Fruit fly (Drosophila melanogaster) whole organism, embryonic: ENCODE measurements around the gene bys.

Experiments used
- Awh ChIP-seq: fragments of 200-800 bp; sonication (Bioruptor generic); IDR thresholded peaks from 2 replicates; pipeline ENCODE4, ENCODE4 v1.3.6; 2022; ENCODE audit warnings: missing biosample characterization, missing genetic modification characterization
- B-H2 ChIP-seq: fragments of 200-800 bp; sonication (Bioruptor generic); optimal IDR thresholded peaks from 2 replicates; lab custom pipeline; 2018; ENCODE audit warnings: missing biosample characterization, mild to moderate bottlenecking, missing genetic modification characterization
- Bdp1 ChIP-seq: fragments of 200-800 bp; sonication (Bioruptor generic); optimal IDR thresholded peaks from 3 replicates; lab custom pipeline; 2016; ENCODE audit warnings: missing biosample characterization, missing genetic modification characterization
- CG10366 ChIP-seq: fragments of 200-800 bp; sonication (Bioruptor generic); IDR thresholded peaks from 2 replicates; pipeline ENCODE4 v1.3.6; 2022; ENCODE audit warnings: missing biosample characterization, missing genetic modification characterization
- CG11093 ChIP-seq: fragments of 200-800 bp; sonication (Bioruptor generic); IDR thresholded peaks from 3 replicates; pipeline ENCODE4 v1.3.6; 2022; ENCODE audit warnings: missing biosample characterization, missing genetic modification characterization
- CG11456 ChIP-seq: fragments of 200-800 bp; sonication (Bioruptor generic); IDR thresholded peaks from 3 replicates; pipeline ENCODE4 v1.3.6; 2022; ENCODE audit warnings: missing biosample characterization, missing genetic modification characterization
- CG13123 ChIP-seq: fragments of 200-800 bp; sonication (Bioruptor generic); optimal IDR thresholded peaks from 2 replicates; lab custom pipeline; 2016; ENCODE audit warnings: missing biosample characterization, missing genetic modification characterization
- CG14860 ChIP-seq: fragments of 200-800 bp; sonication (Bioruptor generic); IDR thresholded peaks from 3 replicates; pipeline ENCODE4 v1.3.6; 2022; ENCODE audit warnings: missing biosample characterization, missing genetic modification characterization; ENCODE audit not compliant: partially characterized antibody
- CG15479 ChIP-seq: fragments of 200-800 bp; sonication (Bioruptor generic); optimal IDR thresholded peaks from 3 replicates; lab custom pipeline; 2019; ENCODE audit warnings: missing biosample characterization, mild to moderate bottlenecking, missing genetic modification characterization, moderate library complexity
- CG15696 ChIP-seq: fragments of 200-800 bp; sonication (Bioruptor generic); optimal IDR thresholded peaks from 2 replicates; lab custom pipeline; 2019; ENCODE audit warnings: missing biosample characterization, mild to moderate bottlenecking, missing genetic modification characterization, moderate library complexity
- CG17802 ChIP-seq: fragments of 200-800 bp; sonication (Bioruptor generic); optimal IDR thresholded peaks from 2 replicates; lab custom pipeline; 2018; ENCODE audit warnings: missing biosample characterization, mild to moderate bottlenecking, missing genetic modification characterization, moderate library complexity
- CG2202 ChIP-seq: fragments of 200-800 bp; sonication (Bioruptor generic); optimal IDR thresholded peaks from 2 replicates; lab custom pipeline; 2018; ENCODE audit warnings: missing biosample characterization, mild to moderate bottlenecking, missing genetic modification characterization
- CG32767 ChIP-seq: fragments of 200-800 bp; sonication (Bioruptor generic); IDR thresholded peaks from 2 replicates; pipeline ENCODE4 v1.3.6; 2022; ENCODE audit warnings: missing biosample characterization, missing genetic modification characterization
- CG3407 ChIP-seq: fragments of 200-800 bp; sonication (Bioruptor generic); optimal IDR thresholded peaks from 2 replicates; lab custom pipeline; 2018; ENCODE audit warnings: missing biosample characterization, mild to moderate bottlenecking, missing genetic modification characterization
- CG34422 ChIP-seq: fragments of 200-800 bp; sonication (Bioruptor generic); IDR thresholded peaks from 3 replicates; pipeline ENCODE4 v1.3.6; 2022; ENCODE audit warnings: missing biosample characterization, missing genetic modification characterization
- CG3995 ChIP-seq: fragments of 200-800 bp; sonication (Bioruptor generic); optimal IDR thresholded peaks from 3 replicates; lab custom pipeline; 2016; ENCODE audit warnings: missing biosample characterization, missing genetic modification characterization
- CG4360 ChIP-seq: fragments of 200-800 bp; sonication (Bioruptor generic); IDR thresholded peaks from 2 replicates; pipeline ENCODE4 v1.3.6; 2022; ENCODE audit warnings: missing biosample characterization, missing genetic modification characterization
- CG4404 ChIP-seq: fragments of 200-800 bp; sonication (Bioruptor generic); IDR thresholded peaks from 2 replicates; pipeline ENCODE4 v1.3.6; 2022; ENCODE audit warnings: missing biosample characterization, missing genetic modification characterization
- CG7357 ChIP-seq: fragments of 200-800 bp; sonication (Bioruptor generic); IDR thresholded peaks from 3 replicates; pipeline ENCODE4 v1.3.6; 2022; ENCODE audit warnings: missing biosample characterization, missing genetic modification characterization
- CHES-1-like ChIP-seq: fragments of 200-800 bp; sonication (Bioruptor generic); optimal IDR thresholded peaks from 2 replicates; lab custom pipeline; 2016; ENCODE audit warnings: missing biosample characterization, missing genetic modification characterization
- Ets97D ChIP-seq: fragments of 200-800 bp; sonication (Bioruptor generic); optimal IDR thresholded peaks from 3 replicates; lab custom pipeline; 2016; ENCODE audit warnings: missing biosample characterization, missing genetic modification characterization
- H15 ChIP-seq: fragments of 200-800 bp; sonication (Bioruptor generic); IDR thresholded peaks from 3 replicates; pipeline ENCODE4 v1.3.6; 2022; ENCODE audit warnings: missing biosample characterization, missing genetic modification characterization
- Hand ChIP-seq: fragments of 200-800 bp; sonication (Bioruptor generic); optimal IDR thresholded peaks from 2 replicates; lab custom pipeline; 2017; ENCODE audit warnings: mild to moderate bottlenecking, missing biosample characterization, missing genetic modification reagents, missing genetic modification characterization
- Hmr ChIP-seq: fragments of 200-800 bp; sonication (Bioruptor generic); optimal IDR thresholded peaks from 3 replicates; lab custom pipeline; 2017; ENCODE audit warnings: mild to moderate bottlenecking, missing biosample characterization, missing genetic modification reagents, missing genetic modification characterization
- Poxn ChIP-seq: fragments of 200-800 bp; sonication (Bioruptor generic); IDR thresholded peaks from 2 replicates; pipeline ENCODE4 v1.3.6; 2022; ENCODE audit warnings: missing biosample characterization, missing genetic modification characterization
- Sox100B ChIP-seq: fragments of 200-800 bp; sonication (Bioruptor generic); optimal IDR thresholded peaks from 3 replicates; lab custom pipeline; 2018; ENCODE audit warnings: missing biosample characterization, mild to moderate bottlenecking, missing genetic modification characterization
- Ssrp ChIP-seq: fragments of 200-800 bp; sonication (Bioruptor generic); optimal IDR thresholded peaks from 2 replicates; lab custom pipeline; 2018; ENCODE audit warnings: missing biosample characterization, mild to moderate bottlenecking, missing genetic modification characterization, moderate library complexity
- Stat92E ChIP-seq, 3 experiments: fragments of >200 bp in 2 of 3; fragments of 200-800 bp in 1 of 3; sonication (Bioruptor generic) in 1 of 3; optimal IDR thresholded peaks; 2 replicates each; lab custom pipeline; 2017 to 2019; ENCODE audit warnings: missing biosample characterization in 3 of 3, missing genetic modification characterization in 3 of 3, mild to moderate bottlenecking in 1 of 3, moderate library complexity in 1 of 3
- Usf ChIP-seq: fragments of 200-800 bp; sonication (Bioruptor generic); optimal IDR thresholded peaks from 2 replicates; lab custom pipeline; 2017; ENCODE audit warnings: missing genotype, missing biosample characterization, missing genetic modification characterization
- br ChIP-seq: fragments of >200 bp; optimal IDR thresholded peaks from 2 replicates; lab custom pipeline; 2017
- btn ChIP-seq: fragments of 200-800 bp; sonication (Bioruptor generic); optimal IDR thresholded peaks from 2 replicates; lab custom pipeline; 2016; ENCODE audit warnings: missing biosample characterization, missing genetic modification characterization
- chm ChIP-seq: fragments of 200-800 bp; sonication (Bioruptor generic); IDR thresholded peaks from 2 replicates; pipeline ENCODE4 v1.3.6; 2022; ENCODE audit warnings: missing biosample characterization, missing genetic modification characterization
- crc ChIP-seq: fragments of 200-800 bp; sonication (Bioruptor generic); optimal IDR thresholded peaks from 2 replicates; lab custom pipeline; 2016; ENCODE audit warnings: missing biosample characterization, missing genetic modification characterization
- dan ChIP-seq: fragments of 200-800 bp; sonication (Bioruptor generic); IDR thresholded peaks from 2 replicates; pipeline ENCODE4 v1.3.6; 2022; ENCODE audit warnings: missing biosample characterization, missing genetic modification characterization
- ewg ChIP-seq: fragments of 200-800 bp; sonication (Bioruptor generic); optimal IDR thresholded peaks from 3 replicates; lab custom pipeline; 2017; ENCODE audit warnings: mild to moderate bottlenecking, missing biosample characterization, missing genetic modification reagents, missing genetic modification characterization
- gfzf ChIP-seq: fragments of 200-800 bp; sonication (Bioruptor generic); optimal IDR thresholded peaks from 2 replicates; lab custom pipeline; 2016; ENCODE audit warnings: missing biosample characterization, mild to moderate bottlenecking, missing genetic modification characterization, moderate library complexity
- gro ChIP-seq: fragments of 200-800 bp; sonication (Bioruptor generic); optimal IDR thresholded peaks from 2 replicates; lab custom pipeline; 2016; ENCODE audit warnings: missing biosample characterization, missing genetic modification characterization
- hbn ChIP-seq: fragments of 200-800 bp; sonication (Bioruptor generic); IDR thresholded peaks from 2 replicates; pipeline ENCODE4 v1.3.6; 2022; ENCODE audit warnings: missing biosample characterization, missing genetic modification characterization; ENCODE audit not compliant: partially characterized antibody
- her ChIP-seq: fragments of 200-800 bp; sonication (Bioruptor generic); optimal IDR thresholded peaks from 2 replicates; lab custom pipeline; 2016; ENCODE audit warnings: missing biosample characterization, missing genetic modification characterization
- kah ChIP-seq: fragments of 200-800 bp; sonication (Bioruptor generic); optimal IDR thresholded peaks from 2 replicates; lab custom pipeline; 2018; ENCODE audit warnings: missing biosample characterization, mild to moderate bottlenecking, missing genetic modification characterization
- kay ChIP-seq: fragments of 200-800 bp; sonication (Bioruptor generic); optimal IDR thresholded peaks from 2 replicates; lab custom pipeline; 2016; ENCODE audit warnings: missing biosample characterization, missing genetic modification characterization
- pan ChIP-seq, 4 experiments: fragments of >200 bp in 3 of 4; fragments of 200-800 bp in 1 of 4; sonication (Bioruptor generic) in 1 of 4; optimal IDR thresholded peaks in 3 of 4; IDR thresholded peaks in 1 of 4; 2 replicates each; pipeline versions ENCODE4 v1.3.6 to Lab custom; 2017 to 2022; ENCODE audit warnings: missing biosample characterization in 2 of 4, missing genetic modification characterization in 2 of 4, mixed read lengths in 1 of 4
- ro ChIP-seq: fragments of 200-800 bp; sonication (Bioruptor generic); IDR thresholded peaks from 2 replicates; pipeline ENCODE4 v1.3.6; 2022; ENCODE audit warnings: missing biosample characterization, missing genetic modification characterization
- slbo ChIP-seq: fragments of 200-800 bp; sonication (Bioruptor generic); IDR thresholded peaks from 2 replicates; pipeline ENCODE4 v1.3.6; 2022; ENCODE audit warnings: missing biosample characterization, missing genetic modification characterization
- ssp ChIP-seq: fragments of 200-800 bp; sonication (Bioruptor generic); IDR thresholded peaks from 2 replicates; pipeline ENCODE4 v1.3.6; 2022; ENCODE audit warnings: missing biosample characterization, missing genetic modification characterization
- stc ChIP-seq: fragments of 200-800 bp; sonication (Bioruptor generic); IDR thresholded peaks from 2 replicates; pipeline ENCODE4 v1.3.6; 2022; ENCODE audit warnings: missing biosample characterization, missing genetic modification characterization
- tna ChIP-seq: fragments of 200-800 bp; sonication (Bioruptor generic); IDR thresholded peaks from 2 replicates; pipeline ENCODE4 v1.3.6; 2022; ENCODE audit warnings: missing biosample characterization, missing genetic modification characterization; ENCODE audit not compliant: partially characterized antibody
- trem ChIP-seq: fragments of 200-800 bp; optimal IDR thresholded peaks from 3 replicates; lab custom pipeline; 2019; ENCODE audit warnings: missing biosample characterization, mild to moderate bottlenecking, missing genetic modification characterization, moderate library complexity
- twi ChIP-seq: fragments of 200-800 bp; optimal IDR thresholded peaks from 2 replicates; lab custom pipeline; 2019; ENCODE audit warnings: missing biosample characterization, mild to moderate bottlenecking, missing genetic modification characterization, moderate library complexity

bys gene

dm6 chrX:7944772-7945722 is 43.4 kb downstream of the bys start (continued):
- no peak for TF ChIP-seq CG11093 (GFP tag; lab: Robert Waterston, UW)
- TF ChIP-seq tna (GFP tag; lab: Robert Waterston, UW) = no peak
- TF ChIP-seq Usf (GFP tag; lab: Kevin White, UChicago) = no peak
- no peak for TF ChIP-seq gro (GFP tag; lab: Kevin White, UChicago)
- TF ChIP-seq CG15479 = peak; percentile 35
- no peak for TF ChIP-seq CG14860 (GFP tag; lab: Robert Waterston, UW)
- TF ChIP-seq trem (tag; lab: Kevin White, UChicago) = no peak
- TF ChIP-seq CG34422 (GFP tag; lab: Robert Waterston, UW) = no peak
- TF ChIP-seq kay = no peak
- no peak for TF ChIP-seq CG10366 (GFP tag; lab: Robert Waterston, UW)
- TF ChIP-seq H15 (GFP tag; lab: Robert Waterston, UW) = no peak
- TF ChIP-seq CHES-1-like (GFP tag; lab: Kevin White, UChicago) = no peak
- no peak for TF ChIP-seq twi (tag; lab: Kevin White, UChicago)
- no peak for TF ChIP-seq Ets97D (GFP tag; lab: Kevin White, UChicago)
- TF ChIP-seq dan = no peak
- peak; percentile 26 for TF ChIP-seq CG3995 (GFP tag; lab: Kevin White, UChicago)
- no peak for TF ChIP-seq CG7357 (GFP tag; lab: Robert Waterston, UW)
- no peak for TF ChIP-seq CG11456 (GFP tag; lab: Robert Waterston, UW)
- no peak for TF ChIP-seq CG4360 (GFP tag; lab: Robert Waterston, UW)
- TF ChIP-seq Poxn (GFP tag; lab: Robert Waterston, UW) = no peak
- TF ChIP-seq CG17802 (tag; lab: Kevin White, UChicago) = no peak
- TF ChIP-seq slbo (GFP tag; lab: Robert Waterston, UW) = peak; percentile 57
- no peak for TF ChIP-seq CG2202
- TF ChIP-seq ssp (GFP tag; lab: Robert Waterston, UW) = no peak
- TF ChIP-seq CG32767 (GFP tag; lab: Robert Waterston, UW) = no peak
- TF ChIP-seq br (lab: Kevin White, UChicago) = no peak
- TF ChIP-seq hbn = no peak
- no peak for TF ChIP-seq CG4404 (GFP tag; lab: Robert Waterston, UW)
- TF ChIP-seq Sox100B (GFP tag; lab: Kevin White, UChicago) = no peak
- 0 out of 2 replicates have a peak, but pooled peaks have one; percentile 8 for TF ChIP-seq stc (GFP tag; lab: Robert Waterston, UW)
- no peak for TF ChIP-seq B-H2 (GFP tag; lab: Kevin White, UChicago)
- TF ChIP-seq CG13123 (GFP tag; lab: Kevin White, UChicago) = no peak
- no peak for TF ChIP-seq Stat92E (GFP tag; optimal IDR thresholded peaks at IDR 0.05; lab: Kevin White, UChicago)
- no peak for TF ChIP-seq gfzf
- TF ChIP-seq kah = no peak
- no peak for TF ChIP-seq Bdp1 (GFP tag; lab: Kevin White, UChicago)
- no peak for TF ChIP-seq CG15696 (tag; lab: Kevin White, UChicago)
- peak; percentile 13 for TF ChIP-seq Ssrp (tag; lab: Kevin White, UChicago)
- no peak for TF ChIP-seq her (GFP tag; lab: Kevin White, UChicago)
- TF ChIP-seq Awh (GFP tag; lab: Robert Waterston, UW) = no peak
- TF ChIP-seq btn (GFP tag; lab: Kevin White, UChicago) = no peak
- peak; percentile 1 for TF ChIP-seq ewg (GFP tag; lab: Kevin White, UChicago)
- no peak for TF ChIP-seq ro (GFP tag; lab: Robert Waterston, UW)
- TF ChIP-seq pan (optimal IDR thresholded peaks at IDR 0.05; lab: Kevin White, UChicago) = no peak
- peak in 1 of 2 experiments; percentile 57 for TF ChIP-seq pan (GFP tag; optimal IDR thresholded peaks at IDR 0.05 in 1 of 2, IDR thresholded peaks at IDR 0.05 in 1 of 2)
- no peak for TF ChIP-seq CG3407 (GFP tag; lab: Kevin White, UChicago)
- TF ChIP-seq chm (GFP tag; lab: Robert Waterston, UW) = no peak
- TF ChIP-seq Hand (GFP tag; lab: Kevin White, UChicago) = no peak
- no peak for TF ChIP-seq crc (GFP tag; lab: Kevin White, UChicago)
- peak; percentile 27 for TF ChIP-seq Hmr (GFP tag; lab: Kevin White, UChicago)
